Worm (Caenorhabditis elegans) whole organism, mixed stage, embryonic: ENCODE measurements around the gene T10H9.8.

ENCODE experiments used
- M03D4.4 ChIP-seq: sonication (generic microtip); optimal IDR thresholded peaks from 2 replicates; lab custom pipeline; 2017; ENCODE audit warnings: mild to moderate bottlenecking, missing genetic modification characterization, missing compliant biosample characterization
- bed-3 ChIP-seq: fragments of 200-800 bp; sonication (Bioruptor generic); optimal IDR thresholded peaks from 3 replicates; lab custom pipeline; 2018; ENCODE audit warnings: mild to moderate bottlenecking, missing genetic modification characterization, moderate library complexity, missing compliant biosample characterization
- blmp-1 ChIP-seq: fragments of 150-350 bp; optimal IDR thresholded peaks from 2 replicates; lab custom pipeline; 2014; ENCODE audit warnings: missing biosample characterization, missing genetic modification characterization
- ceh-39 ChIP-seq: fragments of 150-350 bp; optimal IDR thresholded peaks from 2 replicates; lab custom pipeline; 2014; ENCODE audit warnings: missing biosample characterization, missing genetic modification characterization
- ceh-43 ChIP-seq: fragments of 200-800 bp; sonication (Bioruptor generic); optimal IDR thresholded peaks from 2 replicates; lab custom pipeline; 2018; ENCODE audit warnings: mild to moderate bottlenecking, missing genetic modification characterization, moderate library complexity, missing compliant biosample characterization
- ceh-83 ChIP-seq: fragments of 200-800 bp; sonication (Bioruptor generic); optimal IDR thresholded peaks from 2 replicates; lab custom pipeline; 2018; ENCODE audit warnings: mild to moderate bottlenecking, missing genetic modification characterization, missing compliant biosample characterization
- ces-1 ChIP-seq: fragments of 150-350 bp; optimal IDR thresholded peaks from 2 replicates; lab custom pipeline; 2014; ENCODE audit warnings: missing biosample characterization, missing genetic modification reagents, missing genetic modification characterization
- cnd-1 ChIP-seq: fragments of 200-800 bp; sonication (Bioruptor generic); optimal IDR thresholded peaks from 2 replicates; lab custom pipeline; 2018; ENCODE audit warnings: mild to moderate bottlenecking, missing genetic modification characterization, missing compliant biosample characterization
- elt-1 ChIP-seq: sonication (generic microtip); optimal IDR thresholded peaks from 2 replicates; lab custom pipeline; 2017; ENCODE audit warnings: missing genetic modification characterization, mild to moderate bottlenecking, missing compliant biosample characterization, antibody characterized with exemption, moderate library complexity, borderline replicate concordance; ENCODE audit not compliant: insufficient read depth
- elt-3 ChIP-seq: fragments of 150-350 bp; optimal IDR thresholded peaks from 2 replicates; lab custom pipeline; 2014; ENCODE audit warnings: missing biosample characterization, missing genetic modification characterization
- flh-1 ChIP-seq: fragments of 200-800 bp; sonication (Bioruptor generic); optimal IDR thresholded peaks from 2 replicates; lab custom pipeline; 2018; ENCODE audit warnings: mild to moderate bottlenecking, missing genetic modification characterization, moderate library complexity, missing compliant biosample characterization
- ham-2 ChIP-seq: fragments of 200-800 bp; sonication (Bioruptor generic); optimal IDR thresholded peaks from 2 replicates; lab custom pipeline; 2018; ENCODE audit warnings: mild to moderate bottlenecking, missing genetic modification characterization, missing compliant biosample characterization
- hlh-1 ChIP-seq: fragments of 150-350 bp; optimal IDR thresholded peaks from 2 replicates; lab custom pipeline; 2014; ENCODE audit warnings: missing biosample characterization, missing genetic modification reagents, missing genetic modification characterization
- lin-13 ChIP-seq: fragments of 150-350 bp; optimal IDR thresholded peaks from 2 replicates; lab custom pipeline; 2014; ENCODE audit warnings: missing biosample characterization, missing genetic modification characterization
- lin-32 ChIP-seq: fragments of 200-800 bp; sonication (Bioruptor generic); optimal IDR thresholded peaks from 2 replicates; lab custom pipeline; 2018; ENCODE audit warnings: mild to moderate bottlenecking, missing genetic modification characterization, missing compliant biosample characterization
- mep-1 ChIP-seq: fragments of 150-350 bp; optimal IDR thresholded peaks from 2 replicates; lab custom pipeline; 2017; ENCODE audit warnings: missing biosample characterization, missing genetic modification reagents, missing genetic modification characterization, inconsistent platforms
- mls-2 ChIP-seq: sonication (generic microtip); optimal IDR thresholded peaks from 2 replicates; lab custom pipeline; 2016; ENCODE audit warnings: mild to moderate bottlenecking, missing genetic modification characterization, moderate library complexity, missing compliant biosample characterization
- nhr-12 ChIP-seq: fragments of 150-350 bp; optimal IDR thresholded peaks from 2 replicates; lab custom pipeline; 2014; ENCODE audit warnings: missing biosample characterization, missing genetic modification characterization
- nhr-2 ChIP-seq: fragments of 150-350 bp; optimal IDR thresholded peaks from 2 replicates; lab custom pipeline; 2014; ENCODE audit warnings: missing biosample characterization, missing genetic modification characterization
- nhr-237 ChIP-seq: fragments of 150-350 bp; optimal IDR thresholded peaks from 2 replicates; lab custom pipeline; 2014; ENCODE audit warnings: missing biosample characterization, missing genetic modification characterization
- nhr-28 ChIP-seq: fragments of 150-350 bp; optimal IDR thresholded peaks from 2 replicates; lab custom pipeline; 2014; ENCODE audit warnings: missing biosample characterization, missing genetic modification characterization
- nhr-76 ChIP-seq: sonication (generic microtip); optimal IDR thresholded peaks from 2 replicates; lab custom pipeline; 2017; ENCODE audit warnings: missing biosample characterization, missing genetic modification characterization
- pha-4 ChIP-seq: fragments of 150-350 bp; optimal IDR thresholded peaks from 2 replicates; lab custom pipeline; 2018; ENCODE audit warnings: missing biosample characterization, missing genetic modification reagents, missing genetic modification characterization
- sem-2 ChIP-seq: fragments of 200-800 bp; sonication (Bioruptor generic); optimal IDR thresholded peaks from 2 replicates; lab custom pipeline; 2018; ENCODE audit warnings: mild to moderate bottlenecking, missing genetic modification characterization, missing compliant biosample characterization
- snpc-4 ChIP-seq: fragments of 150-350 bp; optimal IDR thresholded peaks from 2 replicates; lab custom pipeline; 2014; ENCODE audit warnings: missing biosample characterization, missing genetic modification characterization
- sptf-1 ChIP-seq: sonication (generic microtip); optimal IDR thresholded peaks from 2 replicates; lab custom pipeline; 2017; ENCODE audit warnings: mild to moderate bottlenecking, missing genetic modification characterization, moderate library complexity, missing compliant biosample characterization
- tbx-8 ChIP-seq: fragments of 200-800 bp; sonication (Bioruptor generic); optimal IDR thresholded peaks from 2 replicates; lab custom pipeline; 2018; ENCODE audit warnings: mild to moderate bottlenecking, missing genetic modification characterization, moderate library complexity, missing compliant biosample characterization
- unc-120 ChIP-seq: sonication (generic microtip); optimal IDR thresholded peaks from 2 replicates; lab custom pipeline; 2017; ENCODE audit warnings: missing genetic modification characterization, missing compliant biosample characterization; ENCODE audit not compliant: poor library complexity, severe bottlenecking
- unc-62 ChIP-seq: fragments of 150-350 bp; optimal IDR thresholded peaks from 2 replicates; lab custom pipeline; 2014; ENCODE audit warnings: missing biosample characterization, missing genetic modification reagents, missing genetic modification characterization
- zip-8 ChIP-seq: fragments of 150-350 bp; optimal IDR thresholded peaks from 2 replicates; lab custom pipeline; 2014; ENCODE audit warnings: missing biosample characterization, missing genetic modification characterization
- ztf-11 ChIP-seq: fragments of 150-350 bp; optimal IDR thresholded peaks from 2 replicates; lab custom pipeline; 2014; ENCODE audit warnings: missing biosample characterization, missing genetic modification characterization

The T10H9.8 gene

ce11 chrV:6631866-6632265 is 20.3 kb upstream of the T10H9.8 start:
- TF ChIP-seq ceh-83 (GFP tag; lab: Kevin White, UChicago) (no peak), ceh-39 (tag; lab: Kevin White, UChicago) (no peak), nhr-76 (tag; lab: Kevin White, UChicago) (no peak), mls-2 (tag; lab: Kevin White, UChicago) (no peak), ztf-11 (no peak), elt-3 (no peak), zip-8 (tag; lab: Kevin White, UChicago) (no peak), nhr-2 (tag; lab: Kevin White, UChicago) (no peak), flh-1 (GFP tag; lab: Kevin White, UChicago) (no peak), nhr-28 (no peak), hlh-1 (tag; lab: Kevin White, UChicago) (no peak), snpc-4 (tag; lab: Kevin White, UChicago) (no peak)

- TF ChIP-seq mep-1 (tag; lab: Kevin White, UChicago): no peak
- no peak for TF ChIP-seq flh-1 (GFP tag; lab: Kevin White, UChicago)
- TF ChIP-seq ces-1 (GFP tag; lab: Kevin White, UChicago): no peak
- no peak for TF ChIP-seq ztf-11
- TF ChIP-seq nhr-12 (tag; lab: Kevin White, UChicago): no peak
- TF ChIP-seq nhr-237 (tag; lab: Kevin White, UChicago): no peak
- TF ChIP-seq ham-2 (GFP tag; lab: Kevin White, UChicago): no peak
- no peak for TF ChIP-seq unc-62 (GFP tag; lab: Kevin White, UChicago)
- no peak for TF ChIP-seq nhr-76 (tag; lab: Kevin White, UChicago)
Observed at ce11 chrV:6632925-6633324, 19.2 kb upstream of the T10H9.8 start, which contains the start of gene scd-2. scd-2 (plus strand) TSS chrV:6633225.

ce11 chrV:6645810-6646209 is 6.3 kb upstream of the T10H9.8 start:
- TF ChIP-seq ceh-83 (GFP tag; lab: Kevin White, UChicago) (no peak), ham-2 (GFP tag; lab: Kevin White, UChicago) (no peak), lin-32 (GFP tag; lab: Kevin White, UChicago) (no peak), nhr-12 (tag; lab: Kevin White, UChicago) (no peak)

ce11 chrV:6649317-6649716 is 2.8 kb upstream of the T10H9.8 start, which contains the start of gene T10H9.1:
T10H9.1 (plus strand) TSS chrV:6649617.
- no peak for TF ChIP-seq elt-1 (tag; lab: Kevin White, UChicago)
- no peak for TF ChIP-seq lin-13 (tag; lab: Kevin White, UChicago)
- TF ChIP-seq lin-32 (GFP tag; lab: Kevin White, UChicago): no peak
- TF ChIP-seq mep-1 (tag; lab: Kevin White, UChicago): no peak
- TF ChIP-seq sptf-1: no peak
- TF ChIP-seq bed-3 (GFP tag; lab: Kevin White, UChicago): no peak
- no peak for TF ChIP-seq cnd-1 (tag; lab: Kevin White, UChicago)
- no peak for TF ChIP-seq ces-1 (GFP tag; lab: Kevin White, UChicago)

- TF ChIP-seq zip-8 (tag; lab: Kevin White, UChicago): no peak
- TF ChIP-seq lin-32 (GFP tag; lab: Kevin White, UChicago): no peak
- TF ChIP-seq ham-2 (GFP tag; lab: Kevin White, UChicago): no peak
- TF ChIP-seq nhr-2 (tag; lab: Kevin White, UChicago): no peak
- no peak for TF ChIP-seq hlh-1 (tag; lab: Kevin White, UChicago)
- no peak for TF ChIP-seq M03D4.4 (tag; lab: Kevin White, UChicago)
- no peak for TF ChIP-seq ces-1 (GFP tag; lab: Kevin White, UChicago)
Observed at ce11 chrV:6650508-6650907, 1.6 kb upstream of the T10H9.8 start.

ce11 chrV:6655174-6655573 is 3.0 kb downstream of the T10H9.8 start, which contains the start of gene syx-18:
syx-18 (minus strand) TSS chrV:6655449.
- no peak for TF ChIP-seq tbx-8 (GFP tag; lab: Kevin White, UChicago)
- TF ChIP-seq ces-1 (GFP tag; lab: Kevin White, UChicago): no peak
- no peak for TF ChIP-seq elt-1 (tag; lab: Kevin White, UChicago)
- TF ChIP-seq blmp-1: no peak
- TF ChIP-seq zip-8 (tag; lab: Kevin White, UChicago): no peak
- no peak for TF ChIP-seq pha-4 (tag; lab: Kevin White, UChicago)
- TF ChIP-seq sem-2 (GFP tag; lab: Kevin White, UChicago): no peak
- TF ChIP-seq ztf-11: no peak
- TF ChIP-seq mls-2 (tag; lab: Kevin White, UChicago): no peak
- TF ChIP-seq unc-62 (GFP tag; lab: Kevin White, UChicago): no peak
- TF ChIP-seq ceh-43 (GFP tag; lab: Kevin White, UChicago): no peak
- no peak for TF ChIP-seq M03D4.4 (tag; lab: Kevin White, UChicago)
- no peak for TF ChIP-seq ham-2 (GFP tag; lab: Kevin White, UChicago)
- TF ChIP-seq ceh-39 (tag; lab: Kevin White, UChicago): no peak
- TF ChIP-seq unc-120 (tag; lab: Kevin White, UChicago): no peak
- TF ChIP-seq nhr-237 (tag; lab: Kevin White, UChicago): no peak
- TF ChIP-seq ceh-83 (GFP tag; lab: Kevin White, UChicago): no peak
- no peak for TF ChIP-seq bed-3 (GFP tag; lab: Kevin White, UChicago)
